Fruit fly (Drosophila melanogaster) whole organism, larva: ENCODE data around the gene CG42717.

Source experiments
- noc ChIP-seq: fragments of 200-800 bp; sonication (Bioruptor generic); optimal IDR thresholded peaks from 3 replicates; lab custom pipeline; 2019; ENCODE audit warnings: missing biosample characterization, mild to moderate bottlenecking, missing genetic modification characterization, moderate library complexity

CG42717 gene

dm6 chr3L:16046387-16047066, 13.5 kb upstream of the CG42717 start:
- peak; percentile 68 for TF ChIP-seq noc

- peak; percentile 97 for TF ChIP-seq noc
Observed at dm6 chr3L:16045831-16046336, 12.9 kb upstream of the CG42717 start.

DNA sequence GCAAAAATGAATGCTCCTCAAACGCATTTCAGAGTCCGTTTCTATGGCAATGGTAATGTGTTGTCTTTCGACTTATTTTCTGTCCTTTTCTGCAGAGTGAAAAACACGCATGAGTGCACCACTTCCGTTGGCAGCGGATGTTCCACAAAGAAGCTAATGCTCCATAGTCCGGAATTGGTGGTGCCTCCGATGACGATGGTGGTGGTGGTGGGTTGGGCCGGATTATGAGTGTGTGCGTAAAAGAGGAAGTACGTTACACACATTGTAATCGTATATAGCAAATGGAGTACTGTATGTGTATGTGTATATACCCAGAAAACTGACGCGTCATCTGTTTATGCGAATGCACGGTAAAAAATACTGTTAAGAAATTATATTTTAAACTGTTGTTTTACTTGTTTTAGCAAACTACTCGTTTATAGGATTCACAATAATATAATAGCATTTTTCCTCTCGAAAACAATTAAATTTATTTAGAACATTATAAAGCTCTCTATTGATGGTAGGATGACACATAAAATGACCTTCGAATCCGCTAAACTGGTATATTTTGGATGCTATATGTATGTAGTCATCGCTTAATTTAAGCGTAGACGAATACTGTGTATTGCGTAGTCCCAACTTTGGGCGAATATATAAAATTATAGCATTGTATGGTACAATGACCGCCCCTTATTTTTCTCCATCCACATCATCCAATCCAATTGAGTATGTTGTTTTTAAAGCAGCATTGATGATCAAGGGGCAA, 12.3 kb upstream of the CG42717 start:
- no peak for TF ChIP-seq noc

DNA sequence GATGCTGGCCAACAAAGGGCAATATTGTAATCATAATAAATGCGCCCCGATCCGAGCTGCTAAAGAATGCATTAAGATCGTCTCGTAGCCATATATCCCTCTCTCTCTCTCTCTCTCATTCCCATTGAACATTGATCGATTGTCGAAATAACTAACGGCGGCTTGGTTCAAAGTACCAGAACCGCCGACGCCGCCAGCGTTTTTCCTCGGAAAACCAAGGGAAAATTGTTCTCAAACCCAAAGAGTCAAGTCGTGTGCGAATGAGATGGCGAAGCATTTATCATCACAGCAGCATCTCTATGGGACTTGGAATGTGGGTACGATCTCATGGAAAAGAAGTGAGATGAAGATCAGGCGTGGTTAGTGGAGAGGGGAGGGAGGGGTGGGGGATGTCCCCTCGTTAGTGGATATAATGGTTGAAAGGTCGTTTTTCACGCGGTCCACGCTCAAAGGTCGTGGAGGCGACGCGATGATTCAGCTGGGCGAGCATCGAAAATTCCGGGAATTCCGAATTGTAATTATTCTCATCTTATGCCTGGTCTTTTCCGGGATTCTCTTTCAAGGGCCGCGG, 10.9 kb upstream of the CG42717 start:
- no peak for TF ChIP-seq noc

DNA sequence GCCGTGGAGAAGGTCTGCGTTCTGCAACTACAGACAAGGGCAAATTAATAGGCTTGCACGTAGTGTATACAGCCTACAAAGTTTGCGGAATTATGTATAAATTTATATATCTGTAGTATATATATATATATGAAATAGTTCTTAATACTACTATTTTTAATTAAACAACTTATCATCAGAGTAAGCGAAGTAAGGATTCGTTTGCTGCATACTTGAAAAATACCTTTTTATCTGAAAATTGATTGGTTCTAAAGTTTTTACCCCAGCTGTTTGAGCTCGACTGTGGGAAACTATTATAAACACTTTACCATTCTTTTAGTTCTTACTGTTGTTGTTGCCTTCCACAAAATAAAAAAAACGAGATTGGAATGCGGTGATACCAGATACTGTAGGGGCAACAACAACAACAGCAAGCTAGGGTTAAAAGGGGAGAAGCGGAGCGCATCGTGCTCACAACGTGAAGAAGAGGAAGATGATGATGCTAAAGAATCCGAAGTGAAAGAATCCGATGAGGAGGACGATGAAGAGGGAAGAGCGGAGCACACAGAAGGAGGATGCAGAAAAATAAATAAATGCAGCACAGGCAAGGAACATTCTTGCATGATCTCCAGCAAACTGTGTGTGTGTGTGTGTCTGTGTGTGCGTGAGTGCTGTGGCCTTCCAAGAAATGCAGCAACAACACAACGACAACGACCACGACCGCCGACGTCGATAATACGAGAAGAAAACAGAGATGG, 10.2 kb upstream of the CG42717 start:
- TF ChIP-seq noc, result no peak

- no peak for TF ChIP-seq noc
Observed at dm6 chr3L:16042640-16043039, 9.7 kb upstream of the CG42717 start.

- TF ChIP-seq noc, result no peak
Observed at dm6 chr3L:16042080-16042344, 9.0 kb upstream of the CG42717 start.

- no peak for TF ChIP-seq noc
Observed at dm6 chr3L:16041260-16042079, 8.5 kb upstream of the CG42717 start.

dm6 chr3L:16040389-16040788, 7.4 kb upstream of the CG42717 start:
- TF ChIP-seq noc, result no peak

dm6 chr3L:16039063-16039462, 6.1 kb upstream of the CG42717 start:
- no peak for TF ChIP-seq noc

DNA sequence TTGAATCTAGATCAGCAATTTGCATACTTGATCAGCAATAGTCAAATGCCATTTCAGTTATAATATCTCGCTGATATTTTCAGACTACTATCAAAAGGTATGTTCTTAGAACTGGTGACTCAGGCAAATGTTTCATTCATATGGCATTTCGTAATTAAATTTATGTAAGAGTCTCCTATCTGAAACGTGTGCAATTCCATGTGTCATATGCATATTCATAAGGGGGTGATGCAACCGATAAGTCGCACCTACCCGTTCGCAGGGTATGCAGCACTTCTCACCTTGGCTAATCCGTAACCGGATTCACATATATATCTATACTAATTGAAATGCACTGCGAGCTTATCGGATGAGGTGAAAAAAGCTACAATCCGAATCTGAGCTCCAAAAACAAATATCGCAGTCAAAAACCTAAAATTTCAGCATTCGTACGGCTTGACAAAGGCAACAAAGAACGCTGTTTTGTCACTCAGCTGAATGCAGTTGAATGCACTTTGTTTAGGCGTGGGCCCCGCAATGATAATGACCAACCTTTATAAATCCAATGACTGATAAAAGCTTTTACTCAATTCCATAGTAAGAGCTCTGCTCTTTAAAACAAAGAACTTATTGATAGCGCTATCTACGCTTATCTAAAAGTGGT, 4.8 kb upstream of the CG42717 start:
- no peak for TF ChIP-seq noc

DNA sequence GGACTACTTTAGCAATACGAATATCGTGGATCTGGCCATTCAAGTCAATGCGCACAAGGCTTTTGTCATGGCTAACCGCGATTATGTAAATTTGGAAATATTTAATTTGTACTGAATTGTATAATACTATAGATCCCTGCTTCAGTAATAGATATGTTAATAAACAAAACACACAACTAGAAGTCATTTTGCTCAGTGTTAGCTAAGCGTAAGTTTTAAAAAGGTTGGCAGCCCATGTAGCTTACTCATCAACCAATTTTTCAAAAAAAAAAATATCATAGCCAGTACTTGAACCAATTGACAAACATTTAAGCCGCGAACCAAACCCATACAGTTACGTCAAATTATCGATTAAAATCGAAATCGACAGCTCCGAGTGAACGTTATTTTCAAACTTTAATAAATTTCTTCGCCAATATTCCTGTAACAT, 4.1 kb upstream of the CG42717 start:
- no peak for TF ChIP-seq noc

- no peak for TF ChIP-seq noc
Observed at dm6 chr3L:16035185-16035584, 2.2 kb upstream of the CG42717 start, which contains the start of gene CG5895. Gene CG5895, plus strand, starts transcription at chr3L:16035485.

DNA sequence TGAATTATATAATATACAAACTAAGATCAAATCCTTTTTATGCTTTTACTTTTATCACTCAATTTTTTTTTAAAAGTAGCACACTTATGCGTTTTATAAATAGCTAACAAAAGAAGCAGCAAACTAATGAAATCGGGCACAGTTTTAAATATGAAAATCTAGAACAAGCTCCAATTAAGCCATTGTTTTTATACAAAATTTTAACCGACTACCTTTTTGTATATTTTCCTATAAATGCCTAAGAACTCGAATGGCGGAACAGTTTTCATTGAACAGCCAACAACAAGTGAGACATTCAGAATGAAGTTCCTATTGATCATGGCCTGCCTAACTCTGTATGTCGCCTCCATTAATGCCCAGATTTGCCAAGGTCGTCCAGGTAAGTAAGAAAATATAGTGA, 1.2 kb upstream of the CG42717 start, which contains the start of gene CG42538:
CG42538 (plus strand) TSS at position 301 of the 400 bp plus-strand sequence.
- TF ChIP-seq noc, result no peak

dm6 chr3L:16028924-16029323, 4.1 kb downstream of the CG42717 start:
- TF ChIP-seq noc, result no peak

dm6 chr3L:16027163-16027633, 5.8 kb downstream of the CG42717 start:
- TF ChIP-seq noc, result no peak
